Fruit fly (Drosophila melanogaster) whole organism, embryonic: ENCODE results near the gene cysu.

ENCODE experiments used
- Atf-2 ChIP-seq: fragments of 200-800 bp; sonication (Bioruptor generic); optimal IDR thresholded peaks from 2 replicates; lab custom pipeline; 2016; ENCODE audit warnings: missing biosample characterization, missing genetic modification characterization
- Blimp-1 ChIP-seq: fragments of 200-800 bp; sonication (Bioruptor generic); optimal IDR thresholded peaks from 3 replicates; lab custom pipeline; 2018; ENCODE audit warnings: missing biosample characterization, missing genetic modification characterization, mild to moderate bottlenecking, moderate library complexity, missing genetic modification reagents
- CG10209 ChIP-seq: fragments of 200-800 bp; sonication (Bioruptor generic); optimal IDR thresholded peaks from 3 replicates; lab custom pipeline; 2017; ENCODE audit warnings: missing biosample characterization, mild to moderate bottlenecking, missing genetic modification characterization, missing genetic modification reagents
- CG12299 ChIP-seq: fragments of 200-800 bp; sonication (Bioruptor generic); optimal IDR thresholded peaks from 2 replicates; lab custom pipeline; 2018; ENCODE audit warnings: missing biosample characterization, mild to moderate bottlenecking, missing genetic modification characterization
- CG13624 ChIP-seq: fragments of 200-800 bp; sonication (Bioruptor generic); optimal IDR thresholded peaks from 2 replicates; lab custom pipeline; 2016; ENCODE audit warnings: missing biosample characterization, missing genetic modification characterization
- CG15514 ChIP-seq: fragments of 200-800 bp; sonication (Bioruptor generic); optimal IDR thresholded peaks from 3 replicates; lab custom pipeline; 2017; ENCODE audit warnings: missing biosample characterization, missing genetic modification characterization, mild to moderate bottlenecking, moderate library complexity, missing genetic modification reagents
- CG16779 ChIP-seq: fragments of 200-800 bp; sonication (Bioruptor generic); IDR thresholded peaks from 2 replicates; pipeline ENCODE4 v1.3.6; 2022; ENCODE audit warnings: missing biosample characterization, missing genetic modification characterization
- CG2120 ChIP-seq: fragments of 200-800 bp; sonication (Bioruptor generic); optimal IDR thresholded peaks from 3 replicates; lab custom pipeline; 2016; ENCODE audit warnings: missing biosample characterization, missing genetic modification characterization
- CG2712 ChIP-seq: fragments of 200-800 bp; optimal IDR thresholded peaks from 3 replicates; lab custom pipeline; 2019; ENCODE audit warnings: missing biosample characterization, mild to moderate bottlenecking, missing genetic modification characterization, moderate library complexity
- CG30431 ChIP-seq: fragments of 200-800 bp; sonication (Bioruptor generic); optimal IDR thresholded peaks from 2 replicates; lab custom pipeline; 2017; ENCODE audit warnings: missing biosample characterization, missing genetic modification characterization
- CG32532 ChIP-seq: fragments of 200-800 bp; sonication (Bioruptor generic); IDR thresholded peaks from 2 replicates; pipeline ENCODE4 v1.3.6; 2022; ENCODE audit warnings: missing biosample characterization, missing genetic modification characterization
- CG32772 ChIP-seq: fragments of 200-800 bp; sonication (Bioruptor generic); IDR thresholded peaks from 2 replicates; pipeline ENCODE4 v1.3.6; 2022; ENCODE audit warnings: missing biosample characterization, missing genetic modification characterization
- CG4820 ChIP-seq: fragments of 200-800 bp; sonication (Bioruptor generic); optimal IDR thresholded peaks from 3 replicates; lab custom pipeline; 2016; ENCODE audit warnings: missing biosample characterization, missing genetic modification characterization
- CG5180 ChIP-seq: fragments of 200-800 bp; sonication (Bioruptor generic); optimal IDR thresholded peaks from 3 replicates; lab custom pipeline; 2017; ENCODE audit warnings: missing biosample characterization, missing genetic modification characterization, mild to moderate bottlenecking, moderate library complexity, missing genetic modification reagents
- CG5953 ChIP-seq: fragments of 200-800 bp; sonication (Bioruptor generic); IDR thresholded peaks from 2 replicates; pipeline ENCODE4 v1.3.6; 2022; ENCODE audit warnings: missing biosample characterization, missing genetic modification characterization
- CG6175 ChIP-seq: fragments of 200-800 bp; sonication (Bioruptor generic); IDR thresholded peaks from 3 replicates; pipeline ENCODE4 v1.3.6; 2022; ENCODE audit warnings: missing biosample characterization, missing genetic modification characterization
- CG6854 ChIP-seq: fragments of 200-800 bp; sonication (Bioruptor generic); optimal IDR thresholded peaks from 3 replicates; lab custom pipeline; 2017; ENCODE audit warnings: missing biosample characterization, mild to moderate bottlenecking, missing genetic modification characterization
- CG7271 ChIP-seq: fragments of 200-800 bp; sonication (Bioruptor generic); optimal IDR thresholded peaks from 2 replicates; lab custom pipeline; 2018; ENCODE audit warnings: missing biosample characterization, mild to moderate bottlenecking, missing genetic modification characterization, moderate library complexity
- CG8924 ChIP-seq: fragments of 200-800 bp; optimal IDR thresholded peaks from 3 replicates; lab custom pipeline; 2019; ENCODE audit warnings: missing biosample characterization, mild to moderate bottlenecking, missing genetic modification characterization, moderate library complexity
- CTCF ChIP-seq: fragments of 200-800 bp; sonication (Bioruptor generic); optimal IDR thresholded peaks from 2 replicates; lab custom pipeline; 2017; ENCODE audit warnings: missing biosample characterization, mild to moderate bottlenecking, missing genetic modification characterization, moderate library complexity
- Dip2 ChIP-seq: fragments of 200-800 bp; sonication (Bioruptor generic); IDR thresholded peaks from 2 replicates; pipeline ENCODE4 v1.3.6; 2022; ENCODE audit warnings: missing biosample characterization, missing genetic modification characterization
- Dll ChIP-seq: fragments of 200-800 bp; sonication (Bioruptor generic); IDR thresholded peaks from 4 replicates; pipeline ENCODE4 v1.3.6; 2022; ENCODE audit warnings: missing biosample characterization, missing genetic modification characterization; ENCODE audit not compliant: partially characterized antibody
- Gsc ChIP-seq: fragments of 200-800 bp; sonication (Bioruptor generic); IDR thresholded peaks from 2 replicates; pipeline ENCODE4 v1.3.6; 2022; ENCODE audit warnings: missing biosample characterization, missing genetic modification characterization
- H2.0 ChIP-seq: fragments of 200-800 bp; sonication (Bioruptor generic); IDR thresholded peaks from 2 replicates; pipeline ENCODE4 v1.3.6; 2022; ENCODE audit warnings: missing biosample characterization, missing genetic modification characterization
- HHEX ChIP-seq: fragments of 200-800 bp; sonication (Bioruptor generic); optimal IDR thresholded peaks from 3 replicates; lab custom pipeline; 2017; ENCODE audit warnings: missing biosample characterization, mild to moderate bottlenecking, missing genetic modification characterization, missing genetic modification reagents
- Hmr ChIP-seq: fragments of 200-800 bp; sonication (Bioruptor generic); optimal IDR thresholded peaks from 3 replicates; lab custom pipeline; 2017; ENCODE audit warnings: mild to moderate bottlenecking, missing biosample characterization, missing genetic modification reagents, missing genetic modification characterization
- MBD-R2 ChIP-seq: fragments of 200-800 bp; sonication (Bioruptor generic); IDR thresholded peaks from 2 replicates; pipeline ENCODE4 v1.3.6; 2022; ENCODE audit warnings: missing biosample characterization, missing genetic modification characterization
- Med ChIP-seq: fragments of 200-800 bp; sonication (Bioruptor generic); peaks from one replicate; lab custom pipeline; 2016; ENCODE audit warnings: missing biosample characterization, missing genetic modification characterization, mild to moderate bottlenecking, inconsistent platforms, moderate library complexity
- Rfx ChIP-seq: fragments of 200-800 bp; sonication (Bioruptor generic); IDR thresholded peaks from 2 replicates; pipeline ENCODE4 v1.3.6; 2022; ENCODE audit warnings: missing biosample characterization, missing genetic modification characterization
- YL-1 ChIP-seq: fragments of 200-800 bp; sonication (Bioruptor generic); optimal IDR thresholded peaks from 3 replicates; lab custom pipeline; 2017; ENCODE audit warnings: missing biosample characterization, mild to moderate bottlenecking, missing genetic modification characterization
- ac ChIP-seq: fragments of 200-800 bp; sonication (Bioruptor generic); optimal IDR thresholded peaks from 3 replicates; lab custom pipeline; 2017; ENCODE audit warnings: missing biosample characterization, mild to moderate bottlenecking, missing genetic modification characterization
- cg ChIP-seq: fragments of 200-800 bp; sonication (Bioruptor generic); optimal IDR thresholded peaks from 3 replicates; lab custom pipeline; 2019; ENCODE audit warnings: missing biosample characterization, mild to moderate bottlenecking, missing genetic modification characterization, moderate library complexity
- chm ChIP-seq: fragments of 200-800 bp; sonication (Bioruptor generic); IDR thresholded peaks from 2 replicates; pipeline ENCODE4 v1.3.6; 2022; ENCODE audit warnings: missing biosample characterization, missing genetic modification characterization
- dmrt11E ChIP-seq: fragments of 200-800 bp; sonication (Bioruptor generic); optimal IDR thresholded peaks from 3 replicates; lab custom pipeline; 2018; ENCODE audit warnings: missing biosample characterization, mild to moderate bottlenecking, missing genetic modification characterization, moderate library complexity
- gfzf ChIP-seq: fragments of 200-800 bp; sonication (Bioruptor generic); optimal IDR thresholded peaks from 2 replicates; lab custom pipeline; 2016; ENCODE audit warnings: missing biosample characterization, mild to moderate bottlenecking, missing genetic modification characterization, moderate library complexity
- nom ChIP-seq: fragments of 200-800 bp; sonication (Bioruptor generic); optimal IDR thresholded peaks from 2 replicates; lab custom pipeline; 2017; ENCODE audit warnings: missing biosample characterization, missing genetic modification characterization, mild to moderate bottlenecking, moderate library complexity, missing genetic modification reagents
- pfk ChIP-seq: fragments of 200-800 bp; sonication (Bioruptor generic); optimal IDR thresholded peaks from 2 replicates; lab custom pipeline; 2018; ENCODE audit warnings: missing biosample characterization, mild to moderate bottlenecking, missing genetic modification characterization, moderate library complexity
- pros ChIP-seq: fragments of 200-800 bp; sonication (Bioruptor generic); optimal IDR thresholded peaks from 3 replicates; lab custom pipeline; 2019; ENCODE audit warnings: missing biosample characterization, mild to moderate bottlenecking, missing genetic modification characterization, moderate library complexity
- sens ChIP-seq: fragments of 200-800 bp; sonication (Bioruptor generic); peaks from one replicate; lab custom pipeline; 2016; ENCODE audit warnings: missing biosample characterization, missing genetic modification characterization
- sens-2 ChIP-seq: fragments of 200-800 bp; sonication (Bioruptor generic); IDR thresholded peaks from 2 replicates; pipeline ENCODE4 v1.3.6; 2022; ENCODE audit warnings: missing biosample characterization, missing genetic modification characterization
- seq ChIP-seq: fragments of 200-800 bp; sonication (Bioruptor generic); IDR thresholded peaks from 2 replicates; pipeline ENCODE4 v1.3.6; 2022; ENCODE audit warnings: missing biosample characterization, missing genetic modification characterization
- sug ChIP-seq: fragments of 200-800 bp; optimal IDR thresholded peaks from 2 replicates; lab custom pipeline; 2019; ENCODE audit warnings: missing biosample characterization, mild to moderate bottlenecking, missing genetic modification characterization, moderate library complexity
- tll ChIP-seq, 2 experiments: fragments of 200-800 bp in 1 of 2; fragments of >200 bp in 1 of 2; sonication (Bioruptor generic) in 1 of 2; optimal IDR thresholded peaks; 2 replicates each; lab custom pipeline; 2017 to 2019; ENCODE audit warnings: missing biosample characterization in 2 of 2, missing genetic modification characterization in 2 of 2, mild to moderate bottlenecking in 1 of 2, moderate library complexity in 1 of 2
- usp ChIP-seq: fragments of >200 bp; optimal IDR thresholded peaks from 2 replicates; lab custom pipeline; 2017; ENCODE audit warnings: missing biosample characterization, missing genetic modification characterization
- vfl ChIP-seq: fragments of 200-800 bp; sonication (Bioruptor generic); optimal IDR thresholded peaks from 2 replicates; lab custom pipeline; 2016; ENCODE audit warnings: missing biosample characterization, missing genetic modification characterization
- vnd ChIP-seq: fragments of 200-800 bp; sonication (Bioruptor generic); IDR thresholded peaks from 3 replicates; pipeline ENCODE4 v1.3.6; 2022; ENCODE audit warnings: missing biosample characterization, missing genetic modification characterization; ENCODE audit not compliant: partially characterized antibody

The cysu gene

dm6 chr3R:17404155-17404554 lies 21.4 kb upstream of the cysu start (continued):
- TF ChIP-seq sens-2 (GFP tag; lab: Robert Waterston, UW) (no peak), vnd (GFP tag; lab: Robert Waterston, UW) (no peak), Med (GFP tag; lab: Kevin White, UChicago) (peak; percentile 33), CG5953 (GFP tag; lab: Robert Waterston, UW) (no peak), CTCF (GFP tag; lab: Kevin White, UChicago) (no peak), CG5180 (GFP tag; lab: Kevin White, UChicago) (no peak), Hmr (GFP tag; lab: Kevin White, UChicago) (peak; percentile 66), sens (GFP tag; lab: Kevin White, UChicago) (peak; percentile 15), Dll (GFP tag; lab: Robert Waterston, UW) (no peak), CG16779 (GFP tag; lab: Robert Waterston, UW) (no peak), CG4820 (no peak), Rfx (no peak)

- TF ChIP-seq seq (no peak), tll (GFP tag; optimal IDR thresholded peaks at IDR 0.05; lab: Kevin White, UChicago) (no peak), HHEX (GFP tag; lab: Kevin White, UChicago) (no peak), Blimp-1 (GFP tag; lab: Kevin White, UChicago) (no peak), pros (GFP tag; lab: Kevin White, UChicago) (no peak), Atf-2 (GFP tag; lab: Kevin White, UChicago) (no peak), CG2120 (GFP tag; lab: Kevin White, UChicago) (no peak), chm (GFP tag; lab: Robert Waterston, UW) (no peak), usp (GFP tag; lab: Kevin White, UChicago) (no peak), pfk (GFP tag; lab: Kevin White, UChicago) (no peak), ac (no peak), YL-1 (no peak), cg (GFP tag; lab: Kevin White, UChicago) (no peak), CG6854 (GFP tag; lab: Kevin White, UChicago) (no peak), Dip2 (GFP tag; lab: Robert Waterston, UW) (no peak)
Measured at dm6 chr3R:17405009-17405408, 20.6 kb upstream of the cysu start, which contains the start of gene CG42823. CG42823 (minus strand) TSS chr3R:17405109.

- TF ChIP-seq vfl, result no peak
- TF ChIP-seq CG32532, result no peak
- no peak for TF ChIP-seq H2.0 (GFP tag; lab: Robert Waterston, UW)
- TF ChIP-seq CG30431, result no peak
- no peak for TF ChIP-seq dmrt11E
- no peak for TF ChIP-seq CG15514
- TF ChIP-seq sug (tag; lab: Kevin White, UChicago), result no peak
- no peak for TF ChIP-seq CG13624
- TF ChIP-seq CG10209, result no peak
- no peak for TF ChIP-seq MBD-R2
- no peak for TF ChIP-seq CG32772 (GFP tag; lab: Robert Waterston, UW)
- no peak for TF ChIP-seq CG12299 (tag; lab: Kevin White, UChicago)
- no peak for TF ChIP-seq CG2712 (tag; lab: Kevin White, UChicago)
- no peak for TF ChIP-seq gfzf (GFP tag; lab: Kevin White, UChicago)
- no peak for TF ChIP-seq Gsc (GFP tag; lab: Robert Waterston, UW)
- TF ChIP-seq CG8924 (tag; lab: Kevin White, UChicago), result no peak
- no peak for TF ChIP-seq nom (GFP tag; lab: Kevin White, UChicago)
- TF ChIP-seq CG7271 (tag; lab: Kevin White, UChicago), result no peak
- no peak for TF ChIP-seq CG6175 (GFP tag; lab: Robert Waterston, UW)
Measured at dm6 chr3R:17406411-17406810, 19.2 kb upstream of the cysu start, which contains the start of the genes CG42824 and CG42798. CG42824 (minus strand) TSS chr3R:17406511. CG42798 (plus strand) TSS chr3R:17406678.
